Worm (Caenorhabditis elegans) whole organism, young adult: ENCODE measurements around the gene ZK813.6.

Experiments used
- Y53G8AR.9 ChIP-seq: fragments of 200-800 bp; sonication (Bioruptor generic); conservative IDR thresholded peaks from 2 replicates; pipeline ENCODE4 v1.3.6; 2022; ENCODE audit warnings: missing genetic modification reagents, missing genetic modification characterization, missing compliant biosample characterization
- cebp-1 ChIP-seq, 2 experiments: fragments of 200-800 bp in 1 of 2; sonication (Bioruptor generic) in 1 of 2; sonication (generic microtip) in 1 of 2; IDR thresholded peaks in 1 of 2; optimal IDR thresholded peaks in 1 of 2; 2 replicates each; pipeline versions ENCODE4 v1.3.6 to Lab custom; 2017 to 2022; ENCODE audit warnings: missing compliant biosample characterization in 2 of 2, missing genetic modification characterization in 2 of 2, mild to moderate bottlenecking in 1 of 2, missing genetic modification reagents in 1 of 2, moderate library complexity in 1 of 2
- lin-54 ChIP-seq: fragments of 200-800 bp; sonication (Bioruptor generic); optimal IDR thresholded peaks from 2 replicates; lab custom pipeline; 2018; ENCODE audit warnings: mild to moderate bottlenecking, missing genetic modification characterization, missing compliant biosample characterization
- nhr-80 ChIP-seq: sonication (generic microtip); optimal IDR thresholded peaks from 2 replicates; lab custom pipeline; 2016; ENCODE audit warnings: missing genetic modification characterization, missing compliant biosample characterization
- pha-4 ChIP-seq: fragments of 150-350 bp; sonication (generic microtip); optimal IDR thresholded peaks from 2 replicates; lab custom pipeline; 2014; ENCODE audit warnings: missing biosample characterization, missing genetic modification reagents, missing genetic modification characterization
- ztf-3 ChIP-seq: fragments of 200-800 bp; sonication (Bioruptor generic); optimal IDR thresholded peaks from 2 replicates; lab custom pipeline; 2018; ENCODE audit warnings: mild to moderate bottlenecking, missing genetic modification characterization, missing compliant biosample characterization

ZK813.6 gene

DNA sequence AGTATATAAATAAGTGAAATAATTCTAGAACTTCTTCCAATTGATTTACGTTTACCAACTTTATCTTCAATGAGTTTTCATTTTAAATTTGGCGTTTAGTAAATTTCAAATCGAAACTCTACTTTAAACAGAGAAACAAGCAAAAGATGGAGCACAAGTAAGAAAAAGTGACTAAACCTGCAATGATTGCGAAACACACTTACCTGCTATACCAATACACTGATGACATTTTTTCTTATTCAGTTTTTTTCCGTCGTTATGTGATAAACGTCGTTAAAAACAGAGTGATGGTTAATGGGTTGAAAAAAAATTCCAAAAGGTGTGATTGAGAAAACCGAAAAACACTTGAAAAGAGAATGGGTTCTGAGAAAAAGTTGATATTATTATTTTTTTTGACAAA is 49.2 kb downstream of the ZK813.6 start:
- peak; percentile 80; the same call in 1 of the 2 replicates for TF ChIP-seq cebp-1 (GFP tag; IDR thresholded peaks at IDR 0.05; lab: Robert Waterston, UW)
- TF ChIP-seq cebp-1 (tag; optimal IDR thresholded peaks at IDR 0.05; lab: Kevin White, UChicago): no peak
- no peak for TF ChIP-seq ztf-3 (GFP tag; lab: Kevin White, UChicago)
- no peak for TF ChIP-seq Y53G8AR.9 (GFP tag; lab: Robert Waterston, UW)
- TF ChIP-seq pha-4 (tag; lab: Kevin White, UChicago): no peak
- TF ChIP-seq lin-54: no peak
- TF ChIP-seq nhr-80 (tag; lab: Kevin White, UChicago): peak; percentile 53
